Fruit fly (Drosophila melanogaster) whole organism, adult: ENCODE results near the gene nis.

Experiments used
- CG11617 ChIP-seq: fragments of 200-800 bp; sonication (Bioruptor generic); optimal IDR thresholded peaks from 2 replicates; lab custom pipeline; 2017; ENCODE audit warnings: mild to moderate bottlenecking, missing biosample characterization, missing genetic modification reagents, missing genetic modification characterization
- CG12768 ChIP-seq: fragments of 200-800 bp; sonication (Bioruptor generic); optimal IDR thresholded peaks from 2 replicates; lab custom pipeline; 2017; ENCODE audit warnings: missing biosample characterization, missing genetic modification characterization, mild to moderate bottlenecking, moderate library complexity, missing genetic modification reagents
- CG14711 ChIP-seq: fragments of 200-800 bp; sonication (Bioruptor generic); optimal IDR thresholded peaks from 2 replicates; lab custom pipeline; 2018; ENCODE audit warnings: missing biosample characterization, mild to moderate bottlenecking, missing genetic modification characterization, moderate library complexity
- CG1620 ChIP-seq: fragments of 200-800 bp; sonication (Bioruptor generic); optimal IDR thresholded peaks from 2 replicates; lab custom pipeline; 2016; ENCODE audit warnings: missing biosample characterization, missing genetic modification characterization
- CG33017 ChIP-seq: fragments of 200-800 bp; sonication (Bioruptor generic); optimal IDR thresholded peaks from 2 replicates; lab custom pipeline; 2018; ENCODE audit warnings: missing biosample characterization, mild to moderate bottlenecking, missing genetic modification characterization, moderate library complexity
- CG5204 ChIP-seq: fragments of 200-800 bp; sonication (Bioruptor generic); optimal IDR thresholded peaks from 2 replicates; lab custom pipeline; 2016; ENCODE audit warnings: missing biosample characterization, missing genetic modification characterization
- CG7045 ChIP-seq: fragments of 200-800 bp; sonication (Bioruptor generic); optimal IDR thresholded peaks from 2 replicates; lab custom pipeline; 2017; ENCODE audit warnings: missing biosample characterization, mild to moderate bottlenecking, missing genetic modification characterization
- CG7101 ChIP-seq: fragments of 200-800 bp; sonication (Bioruptor generic); optimal IDR thresholded peaks from 2 replicates; lab custom pipeline; 2018; ENCODE audit warnings: missing biosample characterization, mild to moderate bottlenecking, missing genetic modification characterization, moderate library complexity
- Clk ChIP-seq: fragments of 200-800 bp; sonication (Bioruptor generic); optimal IDR thresholded peaks from 2 replicates; lab custom pipeline; 2017; ENCODE audit warnings: missing biosample characterization, missing genetic modification characterization
- Crg-1 ChIP-seq: fragments of 200-800 bp; sonication (Bioruptor generic); optimal IDR thresholded peaks from 2 replicates; lab custom pipeline; 2016; ENCODE audit warnings: missing biosample characterization, missing genetic modification characterization
- Hr96 ChIP-seq: fragments of 200-800 bp; sonication (Bioruptor generic); optimal IDR thresholded peaks from 2 replicates; lab custom pipeline; 2016; ENCODE audit warnings: missing biosample characterization, missing genetic modification characterization
- Mnt ChIP-seq: fragments of 200-800 bp; sonication (Bioruptor generic); optimal IDR thresholded peaks from 2 replicates; lab custom pipeline; 2016; ENCODE audit warnings: missing biosample characterization, mild to moderate bottlenecking, missing genetic modification characterization
- bab1 ChIP-seq: fragments of 200-800 bp; sonication (Bioruptor generic); optimal IDR thresholded peaks from 3 replicates; lab custom pipeline; 2019; ENCODE audit warnings: missing biosample characterization, mild to moderate bottlenecking, missing genetic modification characterization, moderate library complexity
- cic ChIP-seq: fragments of 200-800 bp; sonication (Bioruptor generic); optimal IDR thresholded peaks from 2 replicates; lab custom pipeline; 2017; ENCODE audit warnings: missing biosample characterization, mild to moderate bottlenecking, missing genetic modification characterization, moderate library complexity
- cnc ChIP-seq, 2 experiments: fragments of >200 bp; optimal IDR thresholded peaks; 2 replicates each; lab custom pipeline; 2017
- kay ChIP-seq: fragments of 200-800 bp; sonication (Bioruptor generic); peaks from one replicate; lab custom pipeline; 2016; ENCODE audit warnings: missing biosample characterization, missing genetic modification characterization, borderline replicate concordance
- ovo ChIP-seq: fragments of 200-800 bp; sonication (Bioruptor generic); optimal IDR thresholded peaks from 2 replicates; lab custom pipeline; 2016; ENCODE audit warnings: missing biosample characterization, missing genetic modification characterization
- pad ChIP-seq: fragments of 200-800 bp; sonication (Bioruptor generic); optimal IDR thresholded peaks from 3 replicates; lab custom pipeline; 2017; ENCODE audit warnings: missing biosample characterization, missing genetic modification characterization, mild to moderate bottlenecking, moderate library complexity, missing genetic modification reagents
- tj ChIP-seq: fragments of 200-800 bp; sonication (Bioruptor generic); optimal IDR thresholded peaks from 3 replicates; lab custom pipeline; 2017; ENCODE audit warnings: missing biosample characterization, mild to moderate bottlenecking, missing genetic modification characterization, moderate library complexity
- toe ChIP-seq: fragments of 200-800 bp; sonication (Bioruptor generic); optimal IDR thresholded peaks from 2 replicates; lab custom pipeline; 2016; ENCODE audit warnings: missing biosample characterization, missing genetic modification characterization

The nis gene

dm6 chr2L:1606758-1607157, 19.8 kb upstream of the nis start:
- TF ChIP-seq Mnt (GFP tag; lab: Kevin White, UChicago) (no peak), CG14711 (tag; lab: Kevin White, UChicago) (no peak), CG12768 (GFP tag; lab: Kevin White, UChicago) (no peak), CG1620 (GFP tag; lab: Kevin White, UChicago) (no peak), ovo (GFP tag; lab: Kevin White, UChicago) (no peak), Hr96 (no peak), Clk (GFP tag; lab: Kevin White, UChicago) (no peak), CG7045 (GFP tag; lab: Kevin White, UChicago) (no peak), bab1 (GFP tag; lab: Kevin White, UChicago) (no peak), cic (GFP tag; lab: Kevin White, UChicago) (no peak), Crg-1 (GFP tag; lab: Kevin White, UChicago) (no peak), CG5204 (GFP tag; lab: Kevin White, UChicago) (no peak), tj (no peak), CG7101 (tag; lab: Kevin White, UChicago) (no peak), CG33017 (tag; lab: Kevin White, UChicago) (no peak), pad (GFP tag; lab: Kevin White, UChicago) (no peak), cnc (optimal IDR thresholded peaks at IDR 0.05; lab: Kevin White, UChicago) (no peak)

dm6 chr2L:1603847-1604246, 16.9 kb upstream of the nis start:
- no peak for TF ChIP-seq bab1 (GFP tag; lab: Kevin White, UChicago)
- no peak for TF ChIP-seq tj
- TF ChIP-seq cic (GFP tag; lab: Kevin White, UChicago), result no peak
- TF ChIP-seq pad (GFP tag; lab: Kevin White, UChicago), result no peak
- TF ChIP-seq CG14711 (tag; lab: Kevin White, UChicago), result no peak
- TF ChIP-seq toe, result no peak
- TF ChIP-seq Clk (GFP tag; lab: Kevin White, UChicago), result no peak
- TF ChIP-seq CG7045 (GFP tag; lab: Kevin White, UChicago), result no peak
- TF ChIP-seq CG33017 (tag; lab: Kevin White, UChicago), result no peak

DNA sequence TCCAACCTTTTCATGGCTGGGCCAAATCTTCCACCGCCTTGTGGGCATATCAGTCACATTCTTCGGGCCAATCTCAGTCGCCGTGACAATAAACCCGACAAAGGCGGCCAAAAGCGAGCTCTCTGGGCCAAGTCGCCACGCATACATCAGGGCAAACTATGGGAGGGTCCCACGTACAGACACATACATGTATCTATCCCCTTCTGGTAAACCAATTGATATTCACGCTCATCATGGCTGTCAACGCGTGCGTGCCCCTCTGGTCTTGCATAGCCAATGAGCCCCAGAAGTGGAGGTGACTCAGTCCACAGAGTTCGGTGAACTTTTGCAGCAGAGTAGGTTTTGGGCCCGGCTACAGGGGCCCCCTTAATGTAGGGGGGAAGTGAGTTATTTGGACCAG, 9.7 kb upstream of the nis start:
- TF ChIP-seq Crg-1 (GFP tag; lab: Kevin White, UChicago) (no peak), cnc (optimal IDR thresholded peaks at IDR 0.05; lab: Kevin White, UChicago) (no peak), tj (no peak), CG7045 (GFP tag; lab: Kevin White, UChicago) (no peak), CG12768 (GFP tag; lab: Kevin White, UChicago) (no peak), cic (GFP tag; lab: Kevin White, UChicago) (no peak), CG5204 (GFP tag; lab: Kevin White, UChicago) (no peak), bab1 (GFP tag; lab: Kevin White, UChicago) (no peak), ovo (GFP tag; lab: Kevin White, UChicago) (no peak), Mnt (GFP tag; lab: Kevin White, UChicago) (no peak), CG14711 (tag; lab: Kevin White, UChicago) (no peak), CG1620 (GFP tag; lab: Kevin White, UChicago) (no peak), kay (GFP tag; lab: Kevin White, UChicago) (no peak), CG33017 (tag; lab: Kevin White, UChicago) (no peak), Hr96 (no peak), Clk (GFP tag; lab: Kevin White, UChicago) (no peak), pad (GFP tag; lab: Kevin White, UChicago) (no peak), toe (no peak), CG11617 (GFP tag; lab: Kevin White, UChicago) (no peak), CG7101 (tag; lab: Kevin White, UChicago) (no peak)

dm6 chr2L:1590167-1590566, 3.2 kb upstream of the nis start:
- TF ChIP-seq pad (GFP tag; lab: Kevin White, UChicago) (no peak), Clk (GFP tag; lab: Kevin White, UChicago) (no peak), bab1 (GFP tag; lab: Kevin White, UChicago) (no peak), kay (GFP tag; lab: Kevin White, UChicago) (no peak), CG33017 (tag; lab: Kevin White, UChicago) (no peak), cic (GFP tag; lab: Kevin White, UChicago) (no peak), CG7045 (GFP tag; lab: Kevin White, UChicago) (no peak), tj (no peak), cnc (optimal IDR thresholded peaks at IDR 0.05; lab: Kevin White, UChicago) (no peak)

dm6 chr2L:1579800-1580199, 7.2 kb downstream of the nis start:
- TF ChIP-seq CG1620 (GFP tag; lab: Kevin White, UChicago), result no peak
- no peak for TF ChIP-seq CG11617 (GFP tag; lab: Kevin White, UChicago)
- TF ChIP-seq pad (GFP tag; lab: Kevin White, UChicago), result no peak
- TF ChIP-seq cnc (optimal IDR thresholded peaks at IDR 0.05; lab: Kevin White, UChicago), result no peak
- TF ChIP-seq Crg-1 (GFP tag; lab: Kevin White, UChicago), result no peak
- no peak for TF ChIP-seq kay (GFP tag; lab: Kevin White, UChicago)

- no peak for TF ChIP-seq CG7101 (tag; lab: Kevin White, UChicago)
- TF ChIP-seq kay (GFP tag; lab: Kevin White, UChicago), result no peak
- no peak for TF ChIP-seq CG5204 (GFP tag; lab: Kevin White, UChicago)
- no peak for TF ChIP-seq toe
- TF ChIP-seq CG11617 (GFP tag; lab: Kevin White, UChicago), result no peak
- no peak for TF ChIP-seq cnc (optimal IDR thresholded peaks at IDR 0.05; lab: Kevin White, UChicago)
- no peak for TF ChIP-seq CG1620 (GFP tag; lab: Kevin White, UChicago)
- TF ChIP-seq CG33017 (tag; lab: Kevin White, UChicago), result no peak
- no peak for TF ChIP-seq cic (GFP tag; lab: Kevin White, UChicago)
- no peak for TF ChIP-seq Crg-1 (GFP tag; lab: Kevin White, UChicago)
- no peak for TF ChIP-seq tj
- TF ChIP-seq bab1 (GFP tag; lab: Kevin White, UChicago), result no peak
- TF ChIP-seq CG14711 (tag; lab: Kevin White, UChicago), result no peak
- TF ChIP-seq pad (GFP tag; lab: Kevin White, UChicago), result no peak
- no peak for TF ChIP-seq CG7045 (GFP tag; lab: Kevin White, UChicago)
- TF ChIP-seq CG12768 (GFP tag; lab: Kevin White, UChicago), result no peak
- TF ChIP-seq Clk (GFP tag; lab: Kevin White, UChicago), result no peak
- no peak for TF ChIP-seq Mnt (GFP tag; lab: Kevin White, UChicago)
- no peak for TF ChIP-seq ovo (GFP tag; lab: Kevin White, UChicago)
Observed at dm6 chr2L:1579254-1579653, 7.7 kb downstream of the nis start.
